Fruit fly (Drosophila melanogaster) whole organism, embryonic: ENCODE measurements around the gene Gen.

Experiments used
- Ada2b ChIP-seq: fragments of 200-800 bp; sonication (Bioruptor generic); IDR thresholded peaks from 2 replicates; pipeline ENCODE4 v1.3.6; 2022; ENCODE audit warnings: missing biosample characterization, missing genetic modification characterization
- CG10267 ChIP-seq: fragments of 200-800 bp; sonication (Bioruptor generic); optimal IDR thresholded peaks from 2 replicates; lab custom pipeline; 2018; ENCODE audit warnings: missing biosample characterization, mild to moderate bottlenecking, missing genetic modification characterization, moderate library complexity
- CG10274 ChIP-seq: fragments of 200-800 bp; sonication (Bioruptor generic); optimal IDR thresholded peaks from 3 replicates; lab custom pipeline; 2017; ENCODE audit warnings: missing biosample characterization, mild to moderate bottlenecking, missing genetic modification characterization
- CG11093 ChIP-seq: fragments of 200-800 bp; sonication (Bioruptor generic); IDR thresholded peaks from 3 replicates; pipeline ENCODE4 v1.3.6; 2022; ENCODE audit warnings: missing biosample characterization, missing genetic modification characterization
- CG11560 ChIP-seq: fragments of 200-800 bp; sonication (Bioruptor generic); IDR thresholded peaks from 3 replicates; pipeline ENCODE4 v1.3.6; 2022; ENCODE audit warnings: missing biosample characterization, missing genetic modification characterization
- CG12219 ChIP-seq: fragments of 200-800 bp; sonication (Bioruptor generic); optimal IDR thresholded peaks from 3 replicates; lab custom pipeline; 2018; ENCODE audit warnings: missing biosample characterization, mild to moderate bottlenecking, missing genetic modification characterization
- CG1233 ChIP-seq: fragments of 200-800 bp; sonication (Bioruptor generic); optimal IDR thresholded peaks from 4 replicates; lab custom pipeline; 2018; ENCODE audit warnings: missing biosample characterization, mild to moderate bottlenecking, missing genetic modification characterization
- CG13287 ChIP-seq: fragments of 200-800 bp; sonication (Bioruptor generic); IDR thresholded peaks from 2 replicates; pipeline ENCODE4 v1.3.6; 2022; ENCODE audit warnings: missing biosample characterization, missing genetic modification characterization; ENCODE audit not compliant: partially characterized antibody
- CG1529 ChIP-seq: fragments of 200-800 bp; sonication (Bioruptor generic); optimal IDR thresholded peaks from 3 replicates; lab custom pipeline; 2018; ENCODE audit warnings: missing biosample characterization, missing genetic modification characterization
- CG16863 ChIP-seq: fragments of 200-800 bp; sonication (Bioruptor generic); optimal IDR thresholded peaks from 3 replicates; lab custom pipeline; 2016; ENCODE audit warnings: missing biosample characterization, missing genetic modification characterization
- CG17568 ChIP-seq: fragments of 200-800 bp; sonication (Bioruptor generic); optimal IDR thresholded peaks from 2 replicates; lab custom pipeline; 2018; ENCODE audit warnings: missing biosample characterization, mild to moderate bottlenecking, missing genetic modification characterization, moderate library complexity
- CG2129 ChIP-seq: fragments of 200-800 bp; sonication (Bioruptor generic); IDR thresholded peaks from 2 replicates; pipeline ENCODE4 v1.3.6; 2022; ENCODE audit warnings: missing biosample characterization, missing genetic modification characterization; ENCODE audit not compliant: partially characterized antibody
- CG2199 ChIP-seq: fragments of 200-800 bp; sonication (Bioruptor generic); IDR thresholded peaks from 3 replicates; pipeline ENCODE4 v1.3.6; 2022; ENCODE audit warnings: missing biosample characterization, missing genetic modification characterization
- CG2712 ChIP-seq: fragments of 200-800 bp; optimal IDR thresholded peaks from 3 replicates; lab custom pipeline; 2019; ENCODE audit warnings: missing biosample characterization, mild to moderate bottlenecking, missing genetic modification characterization, moderate library complexity
- CG31388 ChIP-seq: fragments of 200-800 bp; sonication (Bioruptor generic); optimal IDR thresholded peaks from 2 replicates; lab custom pipeline; 2016; ENCODE audit warnings: missing biosample characterization, missing genetic modification characterization
- CG34376 ChIP-seq: fragments of 200-800 bp; sonication (Bioruptor generic); optimal IDR thresholded peaks from 2 replicates; lab custom pipeline; 2018; ENCODE audit warnings: missing biosample characterization, mild to moderate bottlenecking, missing genetic modification characterization
- CG4360 ChIP-seq: fragments of 200-800 bp; sonication (Bioruptor generic); IDR thresholded peaks from 2 replicates; pipeline ENCODE4 v1.3.6; 2022; ENCODE audit warnings: missing biosample characterization, missing genetic modification characterization
- CG4820 ChIP-seq: fragments of 200-800 bp; sonication (Bioruptor generic); optimal IDR thresholded peaks from 3 replicates; lab custom pipeline; 2016; ENCODE audit warnings: missing biosample characterization, missing genetic modification characterization
- CG6765 ChIP-seq: fragments of 200-800 bp; sonication (Bioruptor generic); optimal IDR thresholded peaks from 3 replicates; lab custom pipeline; 2017; ENCODE audit warnings: missing biosample characterization, mild to moderate bottlenecking, missing genetic modification characterization
- CG8478 ChIP-seq: fragments of >200 bp; optimal IDR thresholded peaks from 2 replicates; lab custom pipeline; 2018
- CG9876 ChIP-seq: fragments of 200-800 bp; sonication (Bioruptor generic); optimal IDR thresholded peaks from 2 replicates; lab custom pipeline; 2016; ENCODE audit warnings: missing biosample characterization, missing genetic modification characterization
- Drgx ChIP-seq: fragments of 200-800 bp; sonication (Bioruptor generic); IDR thresholded peaks from 2 replicates; pipeline ENCODE4 v1.3.6; 2022; ENCODE audit warnings: missing biosample characterization, missing genetic modification characterization
- HLH3B ChIP-seq: fragments of 200-800 bp; sonication (Bioruptor generic); IDR thresholded peaks from 2 replicates; pipeline ENCODE4 v1.3.6; 2022; ENCODE audit warnings: missing biosample characterization, missing genetic modification characterization
- NK7.1 ChIP-seq: fragments of 200-800 bp; sonication (Bioruptor generic); optimal IDR thresholded peaks from 3 replicates; lab custom pipeline; 2016; ENCODE audit warnings: missing biosample characterization, missing genetic modification characterization
- Stat92E ChIP-seq, 3 experiments: fragments of >200 bp in 2 of 3; fragments of 200-800 bp in 1 of 3; sonication (Bioruptor generic) in 1 of 3; optimal IDR thresholded peaks; 2 replicates each; lab custom pipeline; 2017 to 2019; ENCODE audit warnings: missing biosample characterization in 3 of 3, missing genetic modification characterization in 3 of 3, mild to moderate bottlenecking in 1 of 3, moderate library complexity in 1 of 3
- Usf ChIP-seq: fragments of 200-800 bp; sonication (Bioruptor generic); optimal IDR thresholded peaks from 2 replicates; lab custom pipeline; 2017; ENCODE audit warnings: missing genotype, missing biosample characterization, missing genetic modification characterization
- Xrp1 ChIP-seq: fragments of 200-800 bp; sonication (Bioruptor generic); IDR thresholded peaks from 2 replicates; pipeline ENCODE4 v1.3.6; 2022; ENCODE audit warnings: missing biosample characterization, missing genetic modification characterization
- abd-A ChIP-seq: fragments of 200-800 bp; sonication (Bioruptor generic); optimal IDR thresholded peaks from 3 replicates; lab custom pipeline; 2019; ENCODE audit warnings: missing biosample characterization, mild to moderate bottlenecking, missing genetic modification characterization, moderate library complexity
- al ChIP-seq: fragments of 200-800 bp; sonication (Bioruptor generic); IDR thresholded peaks from 2 replicates; pipeline ENCODE4 v1.3.6; 2022; ENCODE audit warnings: missing biosample characterization, missing genetic modification characterization
- ci ChIP-seq: fragments of 200-800 bp; sonication (Bioruptor generic); IDR thresholded peaks from 3 replicates; pipeline ENCODE4 v1.3.6; 2022; ENCODE audit warnings: missing biosample characterization, missing genetic modification characterization
- crp ChIP-seq, 2 experiments: fragments of 200-800 bp; sonication (Bioruptor generic); optimal IDR thresholded peaks; 2 replicates in 1 of 2; 3 replicates in 1 of 2; lab custom pipeline; 2017; ENCODE audit warnings: missing biosample characterization in 2 of 2, missing genetic modification characterization in 2 of 2, mild to moderate bottlenecking in 1 of 2, moderate library complexity in 1 of 2
- dan ChIP-seq: fragments of 200-800 bp; sonication (Bioruptor generic); IDR thresholded peaks from 2 replicates; pipeline ENCODE4 v1.3.6; 2022; ENCODE audit warnings: missing biosample characterization, missing genetic modification characterization
- dm ChIP-seq: fragments of 200-800 bp; sonication (Bioruptor generic); optimal IDR thresholded peaks from 3 replicates; lab custom pipeline; 2016; ENCODE audit warnings: missing biosample characterization, missing genetic modification characterization
- dmrt11E ChIP-seq: fragments of 200-800 bp; sonication (Bioruptor generic); optimal IDR thresholded peaks from 3 replicates; lab custom pipeline; 2018; ENCODE audit warnings: missing biosample characterization, mild to moderate bottlenecking, missing genetic modification characterization, moderate library complexity
- emc ChIP-seq: fragments of 200-800 bp; sonication (Bioruptor generic); optimal IDR thresholded peaks from 2 replicates; lab custom pipeline; 2016; ENCODE audit warnings: missing biosample characterization, missing genetic modification characterization
- ems ChIP-seq: fragments of 200-800 bp; sonication (Bioruptor generic); optimal IDR thresholded peaks from 3 replicates; lab custom pipeline; 2016; ENCODE audit warnings: missing biosample characterization, missing genetic modification characterization
- fd3F ChIP-seq: fragments of 200-800 bp; sonication (Bioruptor generic); optimal IDR thresholded peaks from 2 replicates; lab custom pipeline; 2018; ENCODE audit warnings: missing biosample characterization, mild to moderate bottlenecking, missing genetic modification characterization, moderate library complexity
- fd96Cb ChIP-seq: fragments of 200-800 bp; sonication (Bioruptor generic); optimal IDR thresholded peaks from 2 replicates; lab custom pipeline; 2018; ENCODE audit warnings: missing biosample characterization, mild to moderate bottlenecking, missing genetic modification characterization, moderate library complexity
- gt ChIP-seq: fragments of 200-800 bp; sonication (Bioruptor generic); IDR thresholded peaks from 2 replicates; pipeline ENCODE4 v1.3.6; 2022; ENCODE audit warnings: missing biosample characterization, missing genetic modification characterization
- hb ChIP-seq: fragments of 200-800 bp; sonication (Bioruptor generic); IDR thresholded peaks from 3 replicates; pipeline ENCODE4 v1.3.6; 2022; ENCODE audit warnings: missing biosample characterization, missing genetic modification characterization; ENCODE audit not compliant: partially characterized antibody
- klu ChIP-seq: fragments of 200-800 bp; sonication (Bioruptor generic); IDR thresholded peaks from 2 replicates; pipeline ENCODE4 v1.3.6; 2022; ENCODE audit warnings: missing biosample characterization, missing genetic modification characterization
- lbe ChIP-seq: fragments of 200-800 bp; sonication (Bioruptor generic); optimal IDR thresholded peaks from 2 replicates; lab custom pipeline; 2016; ENCODE audit warnings: missing biosample characterization, mild to moderate bottlenecking, missing genetic modification characterization
- lilli ChIP-seq: fragments of 200-800 bp; sonication (Bioruptor generic); optimal IDR thresholded peaks from 3 replicates; lab custom pipeline; 2016; ENCODE audit warnings: missing biosample characterization, missing genetic modification characterization
- mirr ChIP-seq: fragments of 200-800 bp; sonication (Bioruptor generic); optimal IDR thresholded peaks from 3 replicates; lab custom pipeline; 2018; ENCODE audit warnings: missing biosample characterization, mild to moderate bottlenecking, missing genetic modification characterization
- nom ChIP-seq: fragments of 200-800 bp; sonication (Bioruptor generic); optimal IDR thresholded peaks from 2 replicates; lab custom pipeline; 2017; ENCODE audit warnings: missing biosample characterization, missing genetic modification characterization, mild to moderate bottlenecking, moderate library complexity, missing genetic modification reagents
- peb ChIP-seq: fragments of 200-800 bp; sonication (Bioruptor generic); IDR thresholded peaks from 2 replicates; pipeline ENCODE4 v1.3.6; 2022; ENCODE audit warnings: missing biosample characterization, missing genetic modification characterization
- sens ChIP-seq: fragments of 200-800 bp; sonication (Bioruptor generic); peaks from one replicate; lab custom pipeline; 2016; ENCODE audit warnings: missing biosample characterization, missing genetic modification characterization
- sob ChIP-seq: fragments of 200-800 bp; sonication (Bioruptor generic); IDR thresholded peaks from 2 replicates; pipeline ENCODE4 v1.3.6; 2022; ENCODE audit warnings: missing biosample characterization, missing genetic modification characterization
- unc-4 ChIP-seq: fragments of 200-800 bp; sonication (Bioruptor generic); IDR thresholded peaks from 2 replicates; pipeline ENCODE4 v1.3.6; 2022; ENCODE audit warnings: missing biosample characterization, missing genetic modification characterization; ENCODE audit not compliant: partially characterized antibody
- unpg ChIP-seq: fragments of 200-800 bp; sonication (Bioruptor generic); optimal IDR thresholded peaks from 3 replicates; lab custom pipeline; 2018; ENCODE audit warnings: missing biosample characterization, mild to moderate bottlenecking, missing genetic modification characterization, moderate library complexity
- yki ChIP-seq: fragments of >200 bp; optimal IDR thresholded peaks from 3 replicates; lab custom pipeline; 2018
- z ChIP-seq: fragments of 200-800 bp; sonication (Bioruptor generic); IDR thresholded peaks from 3 replicates; pipeline ENCODE4 v1.3.6; 2022; ENCODE audit warnings: missing biosample characterization, missing genetic modification characterization

The Gen gene

dm6 chr3L:5139312-5139711 lies 12.9 kb downstream of the Gen start, which contains the start of the genes Tcs5 and CHMP2B (continued):
- TF ChIP-seq CG2129 (GFP tag; lab: Robert Waterston, UW) = no peak
- TF ChIP-seq peb (GFP tag; lab: Robert Waterston, UW) = peak; percentile 100
- TF ChIP-seq Usf (GFP tag; lab: Kevin White, UChicago) = peak; percentile 100
- peak; percentile 97 for TF ChIP-seq ems (GFP tag; lab: Kevin White, UChicago)
- peak; percentile 90 for TF ChIP-seq z
- no peak for TF ChIP-seq unc-4 (GFP tag; lab: Robert Waterston, UW)
- TF ChIP-seq gt (GFP tag; lab: Robert Waterston, UW) = peak; percentile 100
- TF ChIP-seq mirr (GFP tag; lab: Kevin White, UChicago) = peak; percentile 99
- peak; percentile 100 for TF ChIP-seq dmrt11E
- peak; percentile 100 for TF ChIP-seq Ada2b
- TF ChIP-seq lilli (GFP tag; lab: Kevin White, UChicago) = peak; percentile 100
- TF ChIP-seq CG11560 (tag; lab: Robert Waterston, UW) = peak; percentile 97
- TF ChIP-seq fd3F (GFP tag; lab: Kevin White, UChicago) = peak; percentile 100
- peak; percentile 100 for TF ChIP-seq ci (GFP tag; lab: Robert Waterston, UW)
- peak; percentile 100 for TF ChIP-seq HLH3B
- peak; percentile 95 to 96 for TF ChIP-seq crp (GFP tag; optimal IDR thresholded peaks at IDR 0.05; lab: Kevin White, UChicago)
- peak; percentile 100 for TF ChIP-seq CG11093
- TF ChIP-seq CG17568 (GFP tag; lab: Kevin White, UChicago) = no peak
- peak; percentile 96 for TF ChIP-seq lbe (GFP tag; lab: Kevin White, UChicago)
- TF ChIP-seq sens (GFP tag; lab: Kevin White, UChicago) = peak; percentile 100
- peak; percentile 99 for TF ChIP-seq dm (GFP tag; lab: Kevin White, UChicago)
- TF ChIP-seq CG12219 = peak; percentile 99
- peak; percentile 99 for TF ChIP-seq NK7.1 (GFP tag; lab: Kevin White, UChicago)
- peak; percentile 99 for TF ChIP-seq CG16863 (GFP tag; lab: Kevin White, UChicago)
- no peak for TF ChIP-seq hb
- TF ChIP-seq Xrp1 = peak; percentile 100
- TF ChIP-seq emc (GFP tag; lab: Kevin White, UChicago) = peak; percentile 99
- peak; percentile 97 for TF ChIP-seq CG10267
- TF ChIP-seq Drgx (GFP tag; lab: Robert Waterston, UW) = peak; percentile 100
- peak; percentile 100 for TF ChIP-seq sob
- TF ChIP-seq al = peak; percentile 100
- peak; percentile 100 for TF ChIP-seq fd96Cb (tag; lab: Kevin White, UChicago)
- peak; percentile 100 for TF ChIP-seq unpg (GFP tag; lab: Kevin White, UChicago)
- TF ChIP-seq CG1233 = peak; percentile 100
- TF ChIP-seq CG34376 (GFP tag; lab: Kevin White, UChicago) = peak; percentile 99
- peak; percentile 98 for TF ChIP-seq CG2712
- peak; percentile 99 for TF ChIP-seq CG6765 (GFP tag; lab: Kevin White, UChicago)
- peak; percentile 96 for TF ChIP-seq CG4360 (GFP tag; lab: Robert Waterston, UW)
- TF ChIP-seq dan (GFP tag; lab: Robert Waterston, UW) = peak; percentile 100
- no peak for TF ChIP-seq CG8478 (lab: Kevin White, UChicago)
- peak; percentile 96 for TF ChIP-seq CG10274 (GFP tag; lab: Kevin White, UChicago)
- peak; percentile 100 for TF ChIP-seq klu (GFP tag; lab: Robert Waterston, UW)
- peak; percentile 47; the same call in 1 of the 2 replicates for TF ChIP-seq CG13287 (GFP tag; lab: Robert Waterston, UW)
- peak; percentile 99 for TF ChIP-seq CG4820 (GFP tag; lab: Kevin White, UChicago)
- no peak for TF ChIP-seq yki
- peak; percentile 100 for TF ChIP-seq CG2199 (GFP tag; lab: Robert Waterston, UW)
- peak; percentile 99 for TF ChIP-seq CG9876 (GFP tag; lab: Kevin White, UChicago)
- TF ChIP-seq abd-A (tag; lab: Kevin White, UChicago) = no peak
- TF ChIP-seq CG1529 = peak; percentile 99
- TF ChIP-seq nom = peak; percentile 99
- peak in 1 of 3 experiments; percentile 24 for TF ChIP-seq Stat92E (GFP tag; optimal IDR thresholded peaks at IDR 0.05; lab: Kevin White, UChicago)
- peak; percentile 99 for TF ChIP-seq CG31388 (GFP tag; lab: Kevin White, UChicago)
